Worm (Caenorhabditis elegans): ENCODE data around the gene mig-13.

Gene mig-13

ce11 chrX:4800078-4800621 lies at the start of gene mig-13:
mig-13 (minus strand) TSS chrX:4800128.
- TF ChIP-seq vab-15 (tag; optimal IDR thresholded peaks at IDR 0.05) (no peak), nhr-90 (tag; optimal IDR thresholded peaks at IDR 0.05; ENCODE audit: poor library complexity) (no peak), ceh-88 (GFP tag; IDR thresholded peaks at IDR 0.05) (no peak), nhr-20 (tag; optimal IDR thresholded peaks at IDR 0.05) (no peak), aly-2 (tag; optimal IDR thresholded peaks at IDR 0.05) (no peak), nhr-84 (tag; optimal IDR thresholded peaks at IDR 0.05) (no peak), hlh-4 (tag; optimal IDR thresholded peaks at IDR 0.05) (no peak), hlh-17 (GFP tag; optimal IDR thresholded peaks at IDR 0.05; ENCODE audit: borderline replicate concordance) (no peak), tlp-1 (tag; optimal IDR thresholded peaks at IDR 0.05) (no peak), skn-1 (tag; optimal IDR thresholded peaks at IDR 0.05) (no peak), ets-5 (GFP tag; IDR thresholded peaks at IDR 0.05) (no peak), blmp-1 (tag; optimal IDR thresholded peaks at IDR 0.05) (no peak), nhr-77 (tag; optimal IDR thresholded peaks at IDR 0.05) (no peak)

DNA sequence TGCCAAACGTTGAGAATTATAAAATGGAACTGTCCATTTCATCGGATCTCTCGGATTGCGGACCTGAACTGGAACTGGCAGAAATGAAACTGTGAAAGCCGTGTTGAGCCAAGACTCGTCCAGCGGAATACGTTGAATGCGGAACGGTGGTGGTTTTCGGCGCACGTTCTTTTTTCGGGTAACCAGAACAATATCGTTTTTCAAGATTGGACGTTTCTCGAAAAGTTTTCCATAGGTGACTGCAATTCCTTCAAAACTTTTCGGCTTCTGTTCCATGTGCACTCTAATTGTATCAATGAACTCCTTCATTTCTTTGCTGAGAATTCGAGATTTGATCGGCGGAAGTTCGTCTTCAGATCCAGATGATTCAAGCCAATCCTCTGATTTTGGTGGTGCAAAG lies 44.8 kb upstream of the mig-13 start:
- TF ChIP-seq Y116A8C.19 (tag; optimal IDR thresholded peaks at IDR 0.05; ENCODE audit: borderline replicate concordance), result no peak
- no peak for TF ChIP-seq ama-1 (optimal IDR thresholded peaks at IDR 0.05)
- TF ChIP-seq lin-13 (GFP tag; optimal IDR thresholded peaks at IDR 0.05), result no peak
- no peak for TF ChIP-seq nhr-84 (tag; optimal IDR thresholded peaks at IDR 0.05)
- no peak for TF ChIP-seq egl-27 (tag; optimal IDR thresholded peaks at IDR 0.05)
- TF ChIP-seq mef-2 (tag; optimal IDR thresholded peaks at IDR 0.05), result no peak
- TF ChIP-seq hlh-4 (tag; optimal IDR thresholded peaks at IDR 0.05), result no peak
- TF ChIP-seq unc-130 (tag; optimal IDR thresholded peaks at IDR 0.05), result no peak
- TF ChIP-seq unc-98 (GFP tag; IDR thresholded peaks at IDR 0.05), result no peak
- TF ChIP-seq pqm-1 (tag; optimal IDR thresholded peaks at IDR 0.05), result no peak
- TF ChIP-seq dpl-1 (GFP tag; optimal IDR thresholded peaks at IDR 0.05), result no peak
- TF ChIP-seq lin-35 (GFP tag; optimal IDR thresholded peaks at IDR 0.05), result no peak
- TF ChIP-seq lin-39 (tag; optimal IDR thresholded peaks at IDR 0.05), result no peak
- no peak for TF ChIP-seq ceh-63 (GFP tag; optimal IDR thresholded peaks at IDR 0.05)
- no peak for TF ChIP-seq fkh-10 (GFP tag; optimal IDR thresholded peaks at IDR 0.05)
- no peak for TF ChIP-seq ceh-88 (GFP tag; IDR thresholded peaks at IDR 0.05)
- TF ChIP-seq rnt-1 (tag; optimal IDR thresholded peaks at IDR 0.05), result no peak
- TF ChIP-seq C34B4.2 (tag; optimal IDR thresholded peaks at IDR 0.05), result no peak

- TF ChIP-seq nhr-76 (tag; optimal IDR thresholded peaks at IDR 0.05) (no peak), tbx-2 (tag; optimal IDR thresholded peaks at IDR 0.05) (no peak), lin-13 (GFP tag; optimal IDR thresholded peaks at IDR 0.05) (no peak), sptf-1 (tag; optimal IDR thresholded peaks at IDR 0.05) (no peak), mep-1 (tag; optimal IDR thresholded peaks at IDR 0.05) (no peak)
Observed at ce11 chrX:4842305-4842704, 42.4 kb upstream of the mig-13 start.

DNA sequence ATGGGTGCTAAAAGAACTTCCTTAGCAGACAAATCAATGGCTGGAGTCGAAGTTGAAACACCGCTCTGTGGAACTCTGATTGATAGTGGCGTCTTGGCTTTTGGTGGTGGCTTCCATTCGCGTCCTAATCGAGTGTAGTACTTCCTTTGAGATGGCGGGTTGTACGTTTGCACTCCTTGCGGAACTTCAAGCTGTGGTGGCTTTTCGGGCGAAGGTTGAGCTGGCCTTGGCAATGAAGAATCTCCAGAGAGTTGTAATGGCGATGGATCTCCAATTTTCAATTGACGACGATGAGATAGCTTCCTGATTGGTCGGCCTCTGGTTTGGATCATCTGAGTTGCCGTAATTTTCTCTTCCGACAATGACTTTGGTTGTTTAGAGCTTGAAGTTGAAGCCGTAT lies 40.7 kb upstream of the mig-13 start:
- TF ChIP-seq lir-3 (tag; optimal IDR thresholded peaks at IDR 0.05; ENCODE audit: poor library complexity), result no peak
- no peak for TF ChIP-seq aly-2 (tag; optimal IDR thresholded peaks at IDR 0.05)
- no peak for TF ChIP-seq Y116A8C.19 (tag; optimal IDR thresholded peaks at IDR 0.05; ENCODE audit: borderline replicate concordance)
- no peak for TF ChIP-seq nhr-47 (tag; optimal IDR thresholded peaks at IDR 0.05)
- no peak for TF ChIP-seq mdl-1 (tag; optimal IDR thresholded peaks at IDR 0.05)
- no peak for TF ChIP-seq zip-4 (GFP tag; optimal IDR thresholded peaks at IDR 0.05)
- TF ChIP-seq sup-37 (GFP tag; optimal IDR thresholded peaks at IDR 0.05), result no peak
- no peak for TF ChIP-seq rnt-1 (tag; optimal IDR thresholded peaks at IDR 0.05)
- no peak for TF ChIP-seq snpc-4 (tag; optimal IDR thresholded peaks at IDR 0.05)
- TF ChIP-seq blmp-1 (tag; optimal IDR thresholded peaks at IDR 0.05), result no peak
- TF ChIP-seq nhr-85 (tag), result no peak
- no peak for TF ChIP-seq lin-14 (GFP tag; optimal IDR thresholded peaks at IDR 0.05)
- no peak for TF ChIP-seq efl-1 (optimal IDR thresholded peaks at IDR 0.05)
- no peak for TF ChIP-seq efl-1 (GFP tag; optimal IDR thresholded peaks at IDR 0.05 in 1 of 2)
- TF ChIP-seq nhr-77 (tag; optimal IDR thresholded peaks at IDR 0.05), result no peak
- TF ChIP-seq alr-1 (tag; optimal IDR thresholded peaks at IDR 0.05; ENCODE audit: borderline replicate concordance), result no peak
- TF ChIP-seq nhr-20 (tag; optimal IDR thresholded peaks at IDR 0.05), result no peak

All from whole organism, L1 larva.